Worm (Caenorhabditis elegans) whole organism, late embryonic: ENCODE results near the gene chat-1.

Experiments used
- C38D4.7 ChIP-seq: fragments of 200-800 bp; sonication (Bioruptor generic); optimal IDR thresholded peaks from 2 replicates; lab custom pipeline; 2018; ENCODE audit warnings: mild to moderate bottlenecking, missing genetic modification characterization, moderate library complexity, missing compliant biosample characterization
- F13H6.1 ChIP-seq: sonication (generic microtip); optimal IDR thresholded peaks from 2 replicates; lab custom pipeline; 2016; ENCODE audit warnings: missing genetic modification characterization, missing compliant biosample characterization
- ama-1 ChIP-seq: fragments of 150-350 bp; optimal IDR thresholded peaks from 2 replicates; lab custom pipeline; 2014
- ceh-2 ChIP-seq: sonication (generic microtip); optimal IDR thresholded peaks from 2 replicates; lab custom pipeline; 2016; ENCODE audit warnings: missing genotype, missing genetic modification characterization, missing compliant biosample characterization
- pax-1 ChIP-seq: fragments of 150-350 bp; optimal IDR thresholded peaks from 2 replicates; lab custom pipeline; 2014; ENCODE audit warnings: missing biosample characterization, missing genetic modification characterization

DNA sequence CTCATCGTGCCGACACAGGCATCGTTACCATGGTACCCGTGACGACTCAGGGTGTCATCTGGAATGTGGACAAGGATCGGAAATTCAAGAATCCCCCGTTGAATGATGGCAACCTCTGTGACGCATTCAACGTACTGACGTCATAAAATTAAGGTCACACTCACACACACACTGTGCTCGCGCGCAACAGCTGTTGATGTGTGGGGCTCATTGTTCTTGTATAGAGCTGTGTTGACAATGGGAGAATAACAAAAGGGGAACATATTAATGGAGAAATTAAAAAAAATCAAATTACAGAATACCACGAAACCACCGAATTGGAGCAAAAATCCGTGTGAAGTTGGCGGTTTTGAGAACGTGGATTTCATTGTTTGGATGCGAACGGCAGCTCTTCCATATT is 1.2 kb downstream of the chat-1 start:
- TF ChIP-seq F13H6.1 (tag; lab: Kevin White, UChicago) (no peak), ceh-2 (tag; lab: Kevin White, UChicago) (no peak), ama-1 (lab: Kevin White, UChicago) (no peak), pax-1 (no peak), C38D4.7 (GFP tag; lab: Kevin White, UChicago) (no peak)
